Fruit fly (Drosophila melanogaster) whole organism, embryonic: ENCODE results near the gene CG12945.

Experiments used
- CG10321 ChIP-seq: fragments of 200-800 bp; sonication (Bioruptor generic); IDR thresholded peaks from 2 replicates; pipeline ENCODE4 v1.3.6; 2022; ENCODE audit warnings: missing biosample characterization, missing genetic modification characterization
- CG10431 ChIP-seq: fragments of 200-800 bp; sonication (Bioruptor generic); optimal IDR thresholded peaks from 3 replicates; lab custom pipeline; 2018; ENCODE audit warnings: missing biosample characterization, mild to moderate bottlenecking, missing genetic modification characterization
- CG13123 ChIP-seq: fragments of 200-800 bp; sonication (Bioruptor generic); optimal IDR thresholded peaks from 2 replicates; lab custom pipeline; 2016; ENCODE audit warnings: missing biosample characterization, missing genetic modification characterization
- CG13894 ChIP-seq: fragments of 200-800 bp; sonication (Bioruptor generic); optimal IDR thresholded peaks from 3 replicates; lab custom pipeline; 2018; ENCODE audit warnings: missing biosample characterization, mild to moderate bottlenecking, missing genetic modification characterization, moderate library complexity
- CG14667 ChIP-seq: fragments of 200-800 bp; sonication (Bioruptor generic); IDR thresholded peaks from 2 replicates; pipeline ENCODE4 v1.3.6; 2022; ENCODE audit warnings: missing biosample characterization, missing genetic modification characterization
- CG17385 ChIP-seq: fragments of 200-800 bp; sonication (Bioruptor generic); optimal IDR thresholded peaks from 3 replicates; lab custom pipeline; 2018; ENCODE audit warnings: missing biosample characterization, mild to moderate bottlenecking, missing genetic modification characterization
- CG2120 ChIP-seq: fragments of 200-800 bp; sonication (Bioruptor generic); optimal IDR thresholded peaks from 3 replicates; lab custom pipeline; 2016; ENCODE audit warnings: missing biosample characterization, missing genetic modification characterization
- CG3065 ChIP-seq: fragments of 200-800 bp; sonication (Bioruptor generic); optimal IDR thresholded peaks from 2 replicates; lab custom pipeline; 2016; ENCODE audit warnings: missing biosample characterization, missing genetic modification characterization
- CG3281 ChIP-seq: fragments of 200-800 bp; sonication (Bioruptor generic); optimal IDR thresholded peaks from 3 replicates; lab custom pipeline; 2017; ENCODE audit warnings: missing biosample characterization, mild to moderate bottlenecking, missing genetic modification characterization
- CG34422 ChIP-seq: fragments of 200-800 bp; sonication (Bioruptor generic); IDR thresholded peaks from 3 replicates; pipeline ENCODE4 v1.3.6; 2022; ENCODE audit warnings: missing biosample characterization, missing genetic modification characterization
- CG5245 ChIP-seq: fragments of 200-800 bp; sonication (Bioruptor generic); optimal IDR thresholded peaks from 3 replicates; lab custom pipeline; 2016; ENCODE audit warnings: missing biosample characterization, missing genetic modification characterization
- CG7963 ChIP-seq: fragments of 200-800 bp; sonication (Bioruptor generic); IDR thresholded peaks from 3 replicates; pipeline ENCODE4 v1.3.6; 2022; ENCODE audit warnings: missing biosample characterization, missing genetic modification characterization; ENCODE audit not compliant: partially characterized antibody
- CTCF ChIP-seq: fragments of 200-800 bp; sonication (Bioruptor generic); optimal IDR thresholded peaks from 2 replicates; lab custom pipeline; 2017; ENCODE audit warnings: missing biosample characterization, mild to moderate bottlenecking, missing genetic modification characterization, moderate library complexity
- CrebB ChIP-seq: fragments of 200-800 bp; sonication (Bioruptor generic); optimal IDR thresholded peaks from 3 replicates; lab custom pipeline; 2018; ENCODE audit warnings: missing biosample characterization, mild to moderate bottlenecking, missing genetic modification characterization
- Deaf1 ChIP-seq: fragments of 200-800 bp; optimal IDR thresholded peaks from 3 replicates; lab custom pipeline; 2019; ENCODE audit warnings: missing biosample characterization, mild to moderate bottlenecking, missing genetic modification characterization, moderate library complexity
- E2f1 ChIP-seq: fragments of 200-800 bp; sonication (Bioruptor generic); IDR thresholded peaks from 2 replicates; pipeline ENCODE4 v1.3.6; 2022; ENCODE audit warnings: missing biosample characterization, missing genetic modification characterization
- Fer2 ChIP-seq: fragments of 200-800 bp; sonication (Bioruptor generic); optimal IDR thresholded peaks from 2 replicates; lab custom pipeline; 2018; ENCODE audit warnings: missing biosample characterization, mild to moderate bottlenecking, missing genetic modification characterization, moderate library complexity
- HLH54F ChIP-seq: fragments of 200-800 bp; sonication (Bioruptor generic); optimal IDR thresholded peaks from 3 replicates; lab custom pipeline; 2016; ENCODE audit warnings: missing biosample characterization, missing genetic modification characterization
- Hmx ChIP-seq: fragments of 200-800 bp; sonication (Bioruptor generic); optimal IDR thresholded peaks from 2 replicates; lab custom pipeline; 2016; ENCODE audit warnings: missing biosample characterization, missing genetic modification characterization
- Lim3 ChIP-seq: fragments of 200-800 bp; sonication (Bioruptor generic); IDR thresholded peaks from 2 replicates; pipeline ENCODE4 v1.3.6; 2022; ENCODE audit warnings: missing biosample characterization, missing genetic modification characterization
- Nf-YA ChIP-seq: fragments of 200-800 bp; sonication (Bioruptor generic); IDR thresholded peaks from 2 replicates; pipeline ENCODE4 v1.3.6; 2022; ENCODE audit warnings: missing biosample characterization, missing genetic modification characterization
- PHDP ChIP-seq: fragments of 200-800 bp; sonication (Bioruptor generic); optimal IDR thresholded peaks from 3 replicates; lab custom pipeline; 2018; ENCODE audit warnings: missing biosample characterization, mild to moderate bottlenecking, missing genetic modification characterization, moderate library complexity
- Six4 ChIP-seq: fragments of 200-800 bp; sonication (Bioruptor generic); optimal IDR thresholded peaks from 2 replicates; lab custom pipeline; 2016; ENCODE audit warnings: missing biosample characterization, missing genetic modification characterization
- Trl ChIP-seq, 3 experiments: fragments of >200 bp in 2 of 3; fragments of 200-800 bp in 1 of 3; sonication (Bioruptor generic) in 1 of 3; optimal IDR thresholded peaks; 2 replicates in 1 of 3; 3 replicates in 2 of 3; lab custom pipeline; 2016 to 2017; ENCODE audit warnings: missing biosample characterization in 1 of 3, missing genetic modification characterization in 1 of 3
- Xrp1 ChIP-seq: fragments of 200-800 bp; sonication (Bioruptor generic); IDR thresholded peaks from 2 replicates; pipeline ENCODE4 v1.3.6; 2022; ENCODE audit warnings: missing biosample characterization, missing genetic modification characterization
- ash1 ChIP-seq: fragments of 200-800 bp; sonication (Bioruptor generic); optimal IDR thresholded peaks from 2 replicates; lab custom pipeline; 2018; ENCODE audit warnings: missing biosample characterization, mild to moderate bottlenecking, missing genetic modification characterization
- bbx ChIP-seq: fragments of 200-800 bp; sonication (Bioruptor generic); IDR thresholded peaks from 2 replicates; pipeline ENCODE4 v1.3.6; 2022; ENCODE audit warnings: missing biosample characterization, missing genetic modification characterization; ENCODE audit not compliant: partially characterized antibody
- bigmax ChIP-seq: fragments of 200-800 bp; sonication (Bioruptor generic); optimal IDR thresholded peaks from 2 replicates; lab custom pipeline; 2018; ENCODE audit warnings: missing biosample characterization, mild to moderate bottlenecking, missing genetic modification characterization
- dysf ChIP-seq: fragments of 200-800 bp; sonication (Bioruptor generic); IDR thresholded peaks from 3 replicates; pipeline ENCODE4 v1.3.6; 2022; ENCODE audit warnings: missing biosample characterization, missing genetic modification characterization
- esg ChIP-seq: fragments of 200-800 bp; sonication (Bioruptor generic); conservative IDR thresholded peaks from 2 replicates; pipeline ENCODE4 v1.3.6; 2022; ENCODE audit warnings: missing biosample characterization, missing genetic modification characterization
- ftz-f1 ChIP-seq: fragments of 200-800 bp; sonication (Bioruptor generic); optimal IDR thresholded peaks from 2 replicates; lab custom pipeline; 2016; ENCODE audit warnings: missing biosample characterization, missing genetic modification characterization
- fu2 ChIP-seq: fragments of 200-800 bp; sonication (Bioruptor generic); optimal IDR thresholded peaks from 2 replicates; lab custom pipeline; 2016; ENCODE audit warnings: missing biosample characterization, missing genetic modification characterization
- gcm2 ChIP-seq: fragments of 200-800 bp; sonication (Bioruptor generic); optimal IDR thresholded peaks from 2 replicates; lab custom pipeline; 2016; ENCODE audit warnings: missing biosample characterization, missing genetic modification characterization
- gem ChIP-seq: fragments of 200-800 bp; sonication (Bioruptor generic); optimal IDR thresholded peaks from 2 replicates; lab custom pipeline; 2019; ENCODE audit warnings: missing biosample characterization, mild to moderate bottlenecking, missing genetic modification characterization, moderate library complexity
- hkb ChIP-seq, 2 experiments: fragments of 200-800 bp in 1 of 2; fragments of >200 bp in 1 of 2; sonication (Bioruptor generic) in 1 of 2; IDR thresholded peaks in 1 of 2; optimal IDR thresholded peaks in 1 of 2; 2 replicates each; pipeline versions ENCODE4 v1.3.6 to Lab custom; 2017 to 2022; ENCODE audit warnings: missing biosample characterization in 1 of 2, missing genetic modification characterization in 1 of 2
- inv ChIP-seq: fragments of 200-800 bp; sonication (Bioruptor generic); IDR thresholded peaks from 2 replicates; pipeline ENCODE4 v1.3.6; 2022; ENCODE audit warnings: missing biosample characterization, missing genetic modification characterization; ENCODE audit not compliant: partially characterized antibody
- ken ChIP-seq: fragments of 200-800 bp; sonication (Bioruptor generic); IDR thresholded peaks from 3 replicates; pipeline ENCODE4 v1.3.6; 2022; ENCODE audit warnings: missing biosample characterization, missing genetic modification characterization
- p53 ChIP-seq: fragments of 200-800 bp; sonication (Bioruptor generic); optimal IDR thresholded peaks from 2 replicates; lab custom pipeline; 2016; ENCODE audit warnings: missing biosample characterization, missing genetic modification characterization
- peb ChIP-seq: fragments of 200-800 bp; sonication (Bioruptor generic); IDR thresholded peaks from 2 replicates; pipeline ENCODE4 v1.3.6; 2022; ENCODE audit warnings: missing biosample characterization, missing genetic modification characterization
- pho ChIP-seq: fragments of 200-800 bp; sonication (Bioruptor generic); optimal IDR thresholded peaks from 2 replicates; lab custom pipeline; 2016; ENCODE audit warnings: missing biosample characterization, missing genetic modification characterization
- row ChIP-seq: fragments of 200-800 bp; sonication (Bioruptor generic); IDR thresholded peaks from 3 replicates; pipeline ENCODE4 v1.3.6; 2022; ENCODE audit warnings: missing biosample characterization, missing genetic modification characterization
- salm ChIP-seq: fragments of 200-800 bp; sonication (Bioruptor generic); optimal IDR thresholded peaks from 2 replicates; lab custom pipeline; 2018; ENCODE audit warnings: missing biosample characterization, mild to moderate bottlenecking, missing genetic modification characterization
- sd ChIP-seq: fragments of 200-800 bp; sonication (Bioruptor generic); optimal IDR thresholded peaks from 3 replicates; lab custom pipeline; 2018; ENCODE audit warnings: missing biosample characterization, mild to moderate bottlenecking, missing genetic modification characterization, moderate library complexity
- sens-2 ChIP-seq: fragments of 200-800 bp; sonication (Bioruptor generic); IDR thresholded peaks from 2 replicates; pipeline ENCODE4 v1.3.6; 2022; ENCODE audit warnings: missing biosample characterization, missing genetic modification characterization
- sna ChIP-seq: fragments of 200-800 bp; sonication (Bioruptor generic); IDR thresholded peaks from 2 replicates; pipeline ENCODE4 v1.3.6; 2022; ENCODE audit warnings: missing biosample characterization, missing genetic modification characterization; ENCODE audit not compliant: partially characterized antibody
- tap ChIP-seq: fragments of 200-800 bp; optimal IDR thresholded peaks from 3 replicates; lab custom pipeline; 2019; ENCODE audit warnings: missing biosample characterization, mild to moderate bottlenecking, missing genetic modification characterization, moderate library complexity
- tio ChIP-seq: fragments of 200-800 bp; sonication (Bioruptor generic); optimal IDR thresholded peaks from 2 replicates; lab custom pipeline; 2017; ENCODE audit warnings: missing biosample characterization, missing genetic modification characterization, inconsistent platforms
- twi ChIP-seq: fragments of 200-800 bp; optimal IDR thresholded peaks from 2 replicates; lab custom pipeline; 2019; ENCODE audit warnings: missing biosample characterization, mild to moderate bottlenecking, missing genetic modification characterization, moderate library complexity
- vfl ChIP-seq: fragments of 200-800 bp; sonication (Bioruptor generic); optimal IDR thresholded peaks from 2 replicates; lab custom pipeline; 2016; ENCODE audit warnings: missing biosample characterization, missing genetic modification characterization

Gene CG12945

dm6 chr3R:9759360-9760191 is 31.4 kb downstream of the CG12945 start, which contains the start of gene Mpi (continued):
- TF ChIP-seq Deaf1 (tag; lab: Kevin White, UChicago) (no peak), CG2120 (GFP tag; lab: Kevin White, UChicago) (peak; percentile 55), E2f1 (GFP tag; lab: Robert Waterston, UW) (no peak), row (GFP tag; lab: Robert Waterston, UW) (peak; percentile 92), dysf (GFP tag; lab: Robert Waterston, UW) (peak; percentile 17; the same call in 1 of the 3 replicates), CG3281 (peak; percentile 33), tio (GFP tag; lab: Kevin White, UChicago) (no peak), CTCF (no peak), CG13894 (tag; lab: Kevin White, UChicago) (no peak), bigmax (GFP tag; lab: Kevin White, UChicago) (peak; percentile 20), CrebB (tag; lab: Kevin White, UChicago) (peak; percentile 25), CG10431 (GFP tag; lab: Kevin White, UChicago) (no peak), HLH54F (GFP tag; lab: Kevin White, UChicago) (no peak), twi (tag; lab: Kevin White, UChicago) (no peak), Fer2 (tag; lab: Kevin White, UChicago) (no peak), CG3065 (GFP tag; lab: Kevin White, UChicago) (no peak), vfl (GFP tag; lab: Kevin White, UChicago) (no peak), CG14667 (GFP tag; lab: Robert Waterston, UW) (no peak), ken (GFP tag; lab: Robert Waterston, UW) (no peak), ftz-f1 (GFP tag; lab: Kevin White, UChicago) (peak; percentile 71), pho (GFP tag; lab: Kevin White, UChicago) (no peak), sna (0 out of 2 replicates have a peak, but pooled peaks have one; percentile 50), bbx (peak; percentile 56; the same call in 1 of the 2 replicates), p53 (GFP tag; lab: Kevin White, UChicago) (no peak), CG34422 (GFP tag; lab: Robert Waterston, UW) (0 out of 3 replicates have a peak, but pooled peaks have one; percentile 30), Lim3 (no peak), CG5245 (GFP tag; lab: Kevin White, UChicago) (no peak), peb (GFP tag; lab: Robert Waterston, UW) (no peak), gcm2 (GFP tag; lab: Kevin White, UChicago) (no peak), Xrp1 (GFP tag; lab: Robert Waterston, UW) (peak; percentile 49; the same call in 1 of the 2 replicates), fu2 (no peak), CG10321 (GFP tag; lab: Robert Waterston, UW) (no peak), hkb (optimal IDR thresholded peaks at IDR 0.05; lab: Kevin White, UChicago) (no peak), hkb (GFP tag; IDR thresholded peaks at IDR 0.05; lab: Robert Waterston, UW) (0 out of 2 replicates have a peak, but pooled peaks have one; percentile 25), ash1 (no peak), Six4 (GFP tag; lab: Kevin White, UChicago) (no peak), salm (peak; percentile 41), sd (tag; lab: Kevin White, UChicago) (no peak), gem (tag; lab: Kevin White, UChicago) (no peak), PHDP (tag; lab: Kevin White, UChicago) (no peak), inv (GFP tag; lab: Robert Waterston, UW) (peak; percentile 44), CG17385 (GFP tag; lab: Kevin White, UChicago) (peak; percentile 40), Trl (optimal IDR thresholded peaks at IDR 0.05; lab: Kevin White, UChicago) (no peak), Trl (GFP tag; optimal IDR thresholded peaks at IDR 0.05; lab: Kevin White, UChicago) (no peak), sens-2 (GFP tag; lab: Robert Waterston, UW) (no peak), CG7963 (no peak), Nf-YA (GFP tag; lab: Robert Waterston, UW) (no peak), CG13123 (no peak), tap (no peak), Hmx (GFP tag; lab: Kevin White, UChicago) (no peak), esg (GFP tag; lab: Robert Waterston, UW) (no peak)
